Worm (Caenorhabditis elegans) whole organism, dauer: ENCODE data around the gene ZK1098.11.

Source experiments
- unc-62 ChIP-seq: sonication (generic microtip); optimal IDR thresholded peaks from 2 replicates; lab custom pipeline; 2017; ENCODE audit warnings: missing biosample characterization, missing genetic modification reagents, missing genetic modification characterization

The ZK1098.11 gene

ce11 chrIII:9556300-9556699 is at the start of gene ZK1098.11:
ZK1098.11 (plus strand) TSS chrIII:9556600.
- TF ChIP-seq unc-62: no peak

ce11 chrIII:9507799-9508198 is 48.6 kb upstream of the ZK1098.11 start, which contains the start of gene vha-14:
vha-14 (plus strand) TSS chrIII:9508100.
- no peak for TF ChIP-seq unc-62

- no peak for TF ChIP-seq unc-62
These were observed 46.5 kb upstream of the ZK1098.11 start for ce11 chrIII:9509764-9510370.

- no peak for TF ChIP-seq unc-62
These were observed 45.3 kb upstream of the ZK1098.11 start, which contains the start of gene F55H2.5 for ce11 chrIII:9511055-9511520. F55H2.5 (plus strand) TSS chrIII:9511470.

- no peak for TF ChIP-seq unc-62
These were observed 44.7 kb upstream of the ZK1098.11 start for ce11 chrIII:9511660-9512059.

ce11 chrIII:9513006-9513405 is 43.4 kb upstream of the ZK1098.11 start:
- TF ChIP-seq unc-62: no peak

ce11 chrIII:9513569-9513968 is 42.8 kb upstream of the ZK1098.11 start, which contains the start of gene F55H2.8:
F55H2.8 (plus strand) TSS chrIII:9513869.
- no peak for TF ChIP-seq unc-62

- no peak for TF ChIP-seq unc-62
These were observed 40.3 kb upstream of the ZK1098.11 start, which contains the start of gene F55H2.7 for ce11 chrIII:9516148-9516547. F55H2.7 (minus strand) TSS chrIII:9516248.

ce11 chrIII:9521410-9522090 is 34.9 kb upstream of the ZK1098.11 start, which contains the start of the genes clu-1 and prp-40:
clu-1 (minus strand) TSS chrIII:9521460.
prp-40 (plus strand) TSS chrIII:9522075.
- TF ChIP-seq unc-62: no peak

- TF ChIP-seq unc-62: no peak
These were observed 32.8 kb upstream of the ZK1098.11 start, which contains the start of gene mrps-23 for ce11 chrIII:9523581-9523980. mrps-23 (minus strand) TSS chrIII:9523672.

- TF ChIP-seq unc-62: no peak
These were observed 31.1 kb upstream of the ZK1098.11 start, which contains the start of gene trpp-3 for ce11 chrIII:9525252-9525651. trpp-3 (plus strand) TSS chrIII:9525552.

ce11 chrIII:9526851-9527250 is 29.5 kb upstream of the ZK1098.11 start, which contains the start of gene ZK1098.6:
ZK1098.6 (plus strand) TSS chrIII:9527151.
- no peak for TF ChIP-seq unc-62

ce11 chrIII:9528824-9529223 is 27.6 kb upstream of the ZK1098.11 start, which contains the start of gene ZK1098.2:
ZK1098.2 (plus strand) TSS chrIII:9529159.
- no peak for TF ChIP-seq unc-62

ce11 chrIII:9538655-9539155 is 17.7 kb upstream of the ZK1098.11 start, which contains the start of gene ZK1098.3:
ZK1098.3 (minus strand) TSS chrIII:9538705.
- TF ChIP-seq unc-62: no peak

ce11 chrIII:9542280-9542679 is 14.1 kb upstream of the ZK1098.11 start, which contains the start of gene mut-7:
mut-7 (minus strand) TSS chrIII:9542380.
- no peak for TF ChIP-seq unc-62

ce11 chrIII:9542816-9543215 is 13.6 kb upstream of the ZK1098.11 start, which contains the start of gene eif-2Balpha:
eif-2Balpha (plus strand) TSS chrIII:9543119.
- TF ChIP-seq unc-62: no peak

ce11 chrIII:9544125-9544524 is 12.3 kb upstream of the ZK1098.11 start, which contains the start of gene ZK1098.9:
ZK1098.9 (plus strand) TSS chrIII:9544425.
- no peak for TF ChIP-seq unc-62
